Worm (Caenorhabditis elegans) whole organism, L1 larva: ENCODE data around the gene gck-1.
A peak's percentile ranks its signal among the peaks of the same experiment; 100 is the strongest.
"Not testable (repeated sequence)": the region's sequence is repeated elsewhere in the genome, so short reads cannot be mapped to it uniquely, and the experiment has no call there.

Experiments used
- alr-1 ChIP-seq: fragments of 200-800 bp; sonication (Bioruptor generic); optimal IDR thresholded peaks from 2 replicates; lab custom pipeline; 2018; ENCODE audit warnings: borderline replicate concordance, mild to moderate bottlenecking, missing genetic modification characterization, missing compliant biosample characterization
- aly-2 ChIP-seq: fragments of 150-350 bp; optimal IDR thresholded peaks from 2 replicates; lab custom pipeline; 2014; ENCODE audit warnings: missing biosample characterization, missing genetic modification characterization
- ama-1 ChIP-seq: fragments of 150-350 bp; optimal IDR thresholded peaks from 2 replicates; lab custom pipeline; 2014
- blmp-1 ChIP-seq: fragments of 150-350 bp; optimal IDR thresholded peaks from 2 replicates; lab custom pipeline; 2014; ENCODE audit warnings: missing biosample characterization, missing genetic modification characterization
- ceh-8 ChIP-seq: fragments of 200-800 bp; sonication (Bioruptor generic); optimal IDR thresholded peaks from 2 replicates; lab custom pipeline; 2018; ENCODE audit warnings: mild to moderate bottlenecking, missing genetic modification characterization, moderate library complexity, missing compliant biosample characterization
- ceh-82 ChIP-seq, 3 experiments: fragments of 150-350 bp in 1 of 3; sonication (generic microtip) in 2 of 3; optimal IDR thresholded peaks; 2 replicates each; lab custom pipeline; 2014 to 2017; ENCODE audit warnings: missing biosample characterization in 3 of 3, missing genetic modification characterization in 3 of 3
- ceh-88 ChIP-seq: fragments of 200-800 bp; sonication (Bioruptor generic); IDR thresholded peaks from 2 replicates; pipeline ENCODE4 v1.3.6; 2022; ENCODE audit warnings: missing genetic modification characterization, missing compliant biosample characterization
- ces-1 ChIP-seq: fragments of 150-350 bp; optimal IDR thresholded peaks from 2 replicates; lab custom pipeline; 2014; ENCODE audit warnings: missing biosample characterization, missing genetic modification reagents, missing genetic modification characterization
- dpl-1 ChIP-seq, 3 experiments: fragments of 150-350 bp in 2 of 3; sonication (generic microtip) in 1 of 3; optimal IDR thresholded peaks; 2 replicates each; lab custom pipeline; 2014 to 2017; ENCODE audit warnings: missing biosample characterization in 3 of 3, missing genetic modification characterization in 3 of 3, missing genetic modification reagents in 3 of 3
- dsc-1 ChIP-seq: sonication (generic microtip); optimal IDR thresholded peaks from 2 replicates; lab custom pipeline; 2016; ENCODE audit warnings: mild to moderate bottlenecking, missing genetic modification characterization, missing compliant biosample characterization
- efl-1 ChIP-seq, 4 experiments: fragments of 150-350 bp; optimal IDR thresholded peaks in 3 of 4; peaks in 1 of 4; 1 replicate in 1 of 4; 2 replicates in 3 of 4; lab custom pipeline; 2014; ENCODE audit warnings: missing biosample characterization in 2 of 4, missing genetic modification characterization in 2 of 4, missing genetic modification reagents in 2 of 4
- elt-2 ChIP-seq: sonication (generic microtip); optimal IDR thresholded peaks from 2 replicates; lab custom pipeline; 2016; ENCODE audit warnings: missing genetic modification characterization, mild to moderate bottlenecking, inconsistent platforms, missing compliant biosample characterization, missing genetic modification reagents
- elt-3 ChIP-seq, 6 experiments: fragments of 150-350 bp in 1 of 6; sonication (generic microtip); optimal IDR thresholded peaks; 2 replicates each; lab custom pipeline; 2017 to 2018; ENCODE audit warnings: missing biosample characterization in 6 of 6, missing genetic modification characterization in 6 of 6, inconsistent platforms in 1 of 6
- fkh-4 ChIP-seq: sonication (generic microtip); optimal IDR thresholded peaks from 2 replicates; lab custom pipeline; 2016; ENCODE audit warnings: missing compliant biosample characterization, missing genetic modification characterization, borderline replicate concordance
- fkh-8 ChIP-seq: sonication (generic microtip); optimal IDR thresholded peaks from 2 replicates; lab custom pipeline; 2016; ENCODE audit warnings: mild to moderate bottlenecking, missing genetic modification characterization, missing compliant biosample characterization
- fos-1 ChIP-seq: fragments of 150-350 bp; optimal IDR thresholded peaks from 2 replicates; lab custom pipeline; 2014; ENCODE audit warnings: missing biosample characterization, missing genetic modification characterization
- grh-1 ChIP-seq: fragments of 200-800 bp; sonication (Bioruptor generic); IDR thresholded peaks from 2 replicates; pipeline ENCODE4 v1.3.6; 2022; ENCODE audit warnings: missing genetic modification reagents, missing genetic modification characterization, missing compliant biosample characterization
- hlh-4 ChIP-seq: sonication (generic microtip); optimal IDR thresholded peaks from 2 replicates; lab custom pipeline; 2016; ENCODE audit warnings: mild to moderate bottlenecking, missing genetic modification characterization, missing compliant biosample characterization
- lin-14 ChIP-seq: fragments of 200-800 bp; sonication (Bioruptor generic); optimal IDR thresholded peaks from 2 replicates; lab custom pipeline; 2018; ENCODE audit warnings: mild to moderate bottlenecking, missing genetic modification characterization, moderate library complexity, missing compliant biosample characterization
- lin-35 ChIP-seq, 2 experiments: fragments of 150-350 bp; optimal IDR thresholded peaks; 2 replicates each; lab custom pipeline; 2014; ENCODE audit warnings: missing biosample characterization in 2 of 2, missing genetic modification characterization in 2 of 2, missing genetic modification reagents in 2 of 2
- lsy-2 ChIP-seq, 2 experiments: fragments of 150-350 bp; optimal IDR thresholded peaks; 2 replicates each; lab custom pipeline; 2014; ENCODE audit warnings: missing biosample characterization in 2 of 2, missing genetic modification characterization in 2 of 2
- mab-9 ChIP-seq: fragments of 200-800 bp; sonication (Bioruptor generic); IDR thresholded peaks from 2 replicates; pipeline ENCODE4 v1.3.6; 2022; ENCODE audit warnings: missing genetic modification reagents, missing genetic modification characterization, missing compliant biosample characterization
- nhr-11 ChIP-seq: fragments of 150-350 bp; optimal IDR thresholded peaks from 2 replicates; lab custom pipeline; 2014; ENCODE audit warnings: missing biosample characterization, missing genetic modification characterization
- nhr-12 ChIP-seq: sonication (generic microtip); optimal IDR thresholded peaks from 2 replicates; lab custom pipeline; 2017; ENCODE audit warnings: missing biosample characterization, missing genetic modification characterization
- nhr-19 ChIP-seq: fragments of 200-800 bp; sonication (Bioruptor generic); conservative IDR thresholded peaks from 2 replicates; pipeline ENCODE4 v1.3.6; 2022; ENCODE audit warnings: missing genetic modification characterization, missing compliant biosample characterization
- nhr-20 ChIP-seq: sonication (generic microtip); optimal IDR thresholded peaks from 2 replicates; lab custom pipeline; 2016; ENCODE audit warnings: mild to moderate bottlenecking, missing genetic modification characterization, missing compliant biosample characterization
- nhr-237 ChIP-seq: fragments of 150-350 bp; optimal IDR thresholded peaks from 2 replicates; lab custom pipeline; 2014; ENCODE audit warnings: missing biosample characterization, missing genetic modification characterization
- nhr-47 ChIP-seq: sonication (generic microtip); optimal IDR thresholded peaks from 2 replicates; lab custom pipeline; 2016; ENCODE audit warnings: mild to moderate bottlenecking, missing genetic modification characterization, moderate library complexity, missing compliant biosample characterization
- nhr-71 ChIP-seq: sonication (generic microtip); optimal IDR thresholded peaks from 2 replicates; lab custom pipeline; 2016; ENCODE audit warnings: mild to moderate bottlenecking, missing genetic modification characterization, moderate library complexity, missing compliant biosample characterization
- nhr-76 ChIP-seq: sonication (generic microtip); optimal IDR thresholded peaks from 2 replicates; lab custom pipeline; 2017; ENCODE audit warnings: missing biosample characterization, missing genetic modification characterization
- nhr-77 ChIP-seq: fragments of 150-350 bp; optimal IDR thresholded peaks from 2 replicates; lab custom pipeline; 2014; ENCODE audit warnings: missing biosample characterization, missing genetic modification characterization
- pax-3 ChIP-seq: fragments of 200-800 bp; sonication (Bioruptor generic); optimal IDR thresholded peaks from 2 replicates; lab custom pipeline; 2018; ENCODE audit warnings: mild to moderate bottlenecking, missing genetic modification characterization, moderate library complexity, missing compliant biosample characterization
- rnt-1 ChIP-seq: sonication (generic microtip); optimal IDR thresholded peaks from 2 replicates; lab custom pipeline; 2016; ENCODE audit warnings: mild to moderate bottlenecking, missing genetic modification characterization, moderate library complexity, missing compliant biosample characterization
- sup-37 ChIP-seq: fragments of 200-800 bp; sonication (Bioruptor generic); optimal IDR thresholded peaks from 2 replicates; lab custom pipeline; 2018; ENCODE audit warnings: mild to moderate bottlenecking, missing genetic modification characterization, missing compliant biosample characterization
- ztf-11 ChIP-seq, 2 experiments: sonication (generic microtip); optimal IDR thresholded peaks; 2 replicates each; lab custom pipeline; 2016 to 2017; ENCODE audit warnings: missing genetic modification characterization in 2 of 2, missing biosample characterization in 1 of 2, missing compliant biosample characterization in 1 of 2

The gck-1 gene

ce11 chrV:8947499-8947898, at the start of gene gck-1:
Gene gck-1, plus strand, starts transcription at chrV:8947799.
- TF ChIP-seq alr-1 (tag; lab: Kevin White, UChicago): no peak
- no peak for TF ChIP-seq nhr-237 (tag; lab: Kevin White, UChicago)
- TF ChIP-seq ztf-11 (tag; optimal IDR thresholded peaks at IDR 0.05; lab: Kevin White, UChicago): no peak
- TF ChIP-seq ceh-82 (tag; optimal IDR thresholded peaks at IDR 0.05; lab: Kevin White, UChicago): no peak
- TF ChIP-seq grh-1 (GFP tag; lab: Robert Waterston, UW): no peak
- TF ChIP-seq dsc-1 (tag; lab: Kevin White, UChicago): no peak

- TF ChIP-seq pax-3; elt-2 (tag; lab: Kevin White, UChicago); fkh-4: not testable (repeated sequence)
Measured at ce11 chrV:8897942-8898419, 49.6 kb upstream of the gck-1 start, which contains the start of the genes his-17 and his-18. Gene his-17, minus strand, starts transcription at chrV:8897992. Gene his-18, plus strand, starts transcription at chrV:8898228.

ce11 chrV:8898756-8899155, 48.8 kb upstream of the gck-1 start, which contains the start of gene frpr-13:
Gene frpr-13, plus strand, starts transcription at chrV:8899056.
- TF ChIP-seq nhr-47 (tag; lab: Kevin White, UChicago) (no peak), ama-1 (lab: Kevin White, UChicago) (no peak), rnt-1 (tag; lab: Kevin White, UChicago) (no peak), nhr-19 (GFP tag; lab: Robert Waterston, UW) (no peak), lin-14 (GFP tag; lab: Kevin White, UChicago) (peak; percentile 8)

DNA sequence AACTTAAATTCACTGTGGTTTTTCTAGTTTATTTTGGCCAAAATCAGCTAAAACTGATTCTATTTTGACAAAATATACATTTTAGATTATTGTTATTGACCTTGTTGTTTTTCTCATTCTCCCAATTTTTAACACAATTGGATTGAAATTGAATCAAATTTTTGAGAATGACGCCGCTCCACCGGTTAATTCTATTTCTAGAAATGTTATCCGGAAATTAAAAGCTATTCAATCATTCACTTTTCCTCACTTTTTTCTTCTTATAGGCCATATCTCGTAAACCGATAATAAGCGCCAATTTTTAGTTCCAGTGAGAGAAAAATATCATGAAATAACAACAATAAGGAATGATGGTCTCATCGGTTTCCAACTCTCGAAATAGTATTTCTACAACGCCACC, 44.9 kb upstream of the gck-1 start, which contains the start of gene frpr-12:
Gene frpr-12 (plus strand): TSS at position 301 of the 400 bp plus-strand sequence.
- TF ChIP-seq nhr-11 (tag; lab: Kevin White, UChicago) (no peak), nhr-76 (tag; lab: Kevin White, UChicago) (no peak), efl-1 (optimal IDR thresholded peaks at IDR 0.05; lab: Kevin White, UChicago) (no peak), efl-1 (GFP tag; optimal IDR thresholded peaks at IDR 0.05 in 1 of 2; lab: Kevin White, UChicago) (no peak), dpl-1 (GFP tag; optimal IDR thresholded peaks at IDR 0.05; lab: Kevin White, UChicago) (no peak)

- peak; percentile 27 for TF ChIP-seq nhr-71 (tag; lab: Kevin White, UChicago)
- peak; percentile 30 for TF ChIP-seq fkh-8 (tag; lab: Kevin White, UChicago)
- no peak for TF ChIP-seq mab-9
- no peak for TF ChIP-seq aly-2 (tag; lab: Kevin White, UChicago)
- TF ChIP-seq efl-1 (optimal IDR thresholded peaks at IDR 0.05; lab: Kevin White, UChicago): no peak
- TF ChIP-seq efl-1 (GFP tag; optimal IDR thresholded peaks at IDR 0.05 in 1 of 2; lab: Kevin White, UChicago): peak in 1 of 2 experiments; percentile 62
Measured at ce11 chrV:8903916-8904315, 43.7 kb upstream of the gck-1 start.

ce11 chrV:8905656-8906055, 41.9 kb upstream of the gck-1 start:
- peak; percentile 80 for TF ChIP-seq elt-2 (tag; lab: Kevin White, UChicago)
- TF ChIP-seq sup-37: no peak
- TF ChIP-seq, all 84 proteins: peak for 1

DNA sequence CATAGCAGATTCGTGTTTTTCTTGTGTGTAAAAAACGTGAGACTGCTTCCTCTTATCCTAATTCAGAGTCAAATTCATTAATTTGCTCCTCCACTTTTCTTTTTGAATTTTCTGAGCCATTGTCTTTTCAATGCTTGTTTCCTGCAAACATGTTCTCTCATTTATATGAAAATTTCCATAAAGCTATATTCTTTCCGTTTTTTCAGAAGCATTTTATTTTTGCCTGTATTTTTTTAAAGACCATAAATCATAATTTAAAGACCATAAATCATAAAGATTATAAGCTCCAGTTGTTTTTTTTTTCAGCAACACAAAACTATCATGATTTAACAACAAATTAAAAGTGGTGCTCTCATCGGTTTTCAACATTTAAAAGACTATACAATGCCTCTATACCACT, 40.7 kb upstream of the gck-1 start, which contains the start of gene frpr-11:
Gene frpr-11 (plus strand): TSS at position 301 of the 400 bp plus-strand sequence.
- TF ChIP-seq lin-35 (GFP tag; optimal IDR thresholded peaks at IDR 0.05; lab: Kevin White, UChicago): no peak
- no peak for TF ChIP-seq nhr-77
- TF ChIP-seq dsc-1 (tag; lab: Kevin White, UChicago): no peak
- TF ChIP-seq elt-3 (tag; optimal IDR thresholded peaks at IDR 0.05; lab: Kevin White, UChicago): no peak
- TF ChIP-seq ceh-88 (GFP tag; lab: Robert Waterston, UW): no peak
- TF ChIP-seq blmp-1: no peak
- no peak for TF ChIP-seq rnt-1 (tag; lab: Kevin White, UChicago)
- no peak for TF ChIP-seq lsy-2 (tag; optimal IDR thresholded peaks at IDR 0.05; lab: Kevin White, UChicago)
- TF ChIP-seq nhr-76 (tag; lab: Kevin White, UChicago): no peak
- TF ChIP-seq ces-1: no peak
- TF ChIP-seq fos-1 (tag; lab: Kevin White, UChicago): no peak
- TF ChIP-seq ceh-8 (GFP tag; lab: Kevin White, UChicago): no peak
- no peak for TF ChIP-seq nhr-12
- TF ChIP-seq nhr-20 (tag; lab: Kevin White, UChicago): no peak
- no peak for TF ChIP-seq aly-2 (tag; lab: Kevin White, UChicago)
- no peak for TF ChIP-seq hlh-4 (tag; lab: Kevin White, UChicago)
- no peak for TF ChIP-seq dpl-1 (GFP tag; optimal IDR thresholded peaks at IDR 0.05; lab: Kevin White, UChicago)
